Fruit fly (Drosophila melanogaster) whole organism, embryonic: ENCODE results near the gene CG34451.

Experiments
- Adf1 ChIP-seq: fragments of 200-800 bp; sonication (Bioruptor generic); IDR thresholded peaks from 2 replicates; pipeline ENCODE4 v1.3.6; 2022; ENCODE audit warnings: missing biosample characterization, missing genetic modification characterization
- Antp ChIP-seq: fragments of 200-800 bp; sonication (Bioruptor generic); optimal IDR thresholded peaks from 3 replicates; lab custom pipeline; 2016; ENCODE audit warnings: missing biosample characterization, missing genetic modification characterization
- CG10147 ChIP-seq: fragments of 200-800 bp; sonication (Bioruptor generic); optimal IDR thresholded peaks from 2 replicates; lab custom pipeline; 2019; ENCODE audit warnings: missing biosample characterization, mild to moderate bottlenecking, missing genetic modification characterization, moderate library complexity
- CG1024 ChIP-seq: fragments of 200-800 bp; sonication (Bioruptor generic); IDR thresholded peaks from 2 replicates; pipeline ENCODE4 v1.3.6; 2022; ENCODE audit warnings: missing biosample characterization, missing genetic modification characterization
- CG10366 ChIP-seq: fragments of 200-800 bp; sonication (Bioruptor generic); IDR thresholded peaks from 2 replicates; pipeline ENCODE4 v1.3.6; 2022; ENCODE audit warnings: missing biosample characterization, missing genetic modification characterization
- CG11398 ChIP-seq: fragments of 200-800 bp; sonication (Bioruptor generic); optimal IDR thresholded peaks from 2 replicates; lab custom pipeline; 2016; ENCODE audit warnings: missing biosample characterization, missing genetic modification characterization
- CG1233 ChIP-seq: fragments of 200-800 bp; sonication (Bioruptor generic); optimal IDR thresholded peaks from 4 replicates; lab custom pipeline; 2018; ENCODE audit warnings: missing biosample characterization, mild to moderate bottlenecking, missing genetic modification characterization
- CG1529 ChIP-seq: fragments of 200-800 bp; sonication (Bioruptor generic); optimal IDR thresholded peaks from 3 replicates; lab custom pipeline; 2018; ENCODE audit warnings: missing biosample characterization, missing genetic modification characterization
- CG17385 ChIP-seq: fragments of 200-800 bp; sonication (Bioruptor generic); optimal IDR thresholded peaks from 3 replicates; lab custom pipeline; 2018; ENCODE audit warnings: missing biosample characterization, mild to moderate bottlenecking, missing genetic modification characterization
- CG18262 ChIP-seq: fragments of 200-800 bp; optimal IDR thresholded peaks from 3 replicates; lab custom pipeline; 2019; ENCODE audit warnings: missing biosample characterization, mild to moderate bottlenecking, missing genetic modification characterization, moderate library complexity
- CG18599 ChIP-seq: fragments of 200-800 bp; sonication (Bioruptor generic); optimal IDR thresholded peaks from 3 replicates; lab custom pipeline; 2017; ENCODE audit warnings: missing biosample characterization, missing genetic modification characterization, mild to moderate bottlenecking, moderate library complexity, missing genetic modification reagents
- CG18764 ChIP-seq: fragments of 200-800 bp; sonication (Bioruptor generic); optimal IDR thresholded peaks from 3 replicates; lab custom pipeline; 2016; ENCODE audit warnings: missing biosample characterization, missing genetic modification characterization
- CG2199 ChIP-seq: fragments of 200-800 bp; sonication (Bioruptor generic); IDR thresholded peaks from 3 replicates; pipeline ENCODE4 v1.3.6; 2022; ENCODE audit warnings: missing biosample characterization, missing genetic modification characterization
- CG2678 ChIP-seq: fragments of 200-800 bp; sonication (Bioruptor generic); optimal IDR thresholded peaks from 3 replicates; lab custom pipeline; 2019; ENCODE audit warnings: missing biosample characterization, mild to moderate bottlenecking, missing genetic modification characterization, moderate library complexity
- CG42726 ChIP-seq: fragments of 200-800 bp; sonication (Bioruptor generic); IDR thresholded peaks from 2 replicates; pipeline ENCODE4 v1.3.6; 2022; ENCODE audit warnings: missing biosample characterization, missing genetic modification characterization; ENCODE audit not compliant: partially characterized antibody
- CG4854 ChIP-seq: fragments of 200-800 bp; sonication (Bioruptor generic); optimal IDR thresholded peaks from 2 replicates; lab custom pipeline; 2016; ENCODE audit warnings: missing biosample characterization, missing genetic modification characterization, inconsistent platforms
- CG7745 ChIP-seq: fragments of 200-800 bp; sonication (Bioruptor generic); optimal IDR thresholded peaks from 2 replicates; lab custom pipeline; 2018; ENCODE audit warnings: missing biosample characterization, mild to moderate bottlenecking, missing genetic modification characterization, moderate library complexity
- CG8290 ChIP-seq, 3 experiments: fragments of 200-800 bp; sonication (Bioruptor generic); optimal IDR thresholded peaks; 2 replicates each; lab custom pipeline; 2016 to 2019; ENCODE audit warnings: missing biosample characterization in 3 of 3, missing genetic modification characterization in 3 of 3, mild to moderate bottlenecking in 2 of 3, moderate library complexity in 1 of 3
- CG8359 ChIP-seq: fragments of 200-800 bp; sonication (Bioruptor generic); optimal IDR thresholded peaks from 2 replicates; lab custom pipeline; 2017; ENCODE audit warnings: missing biosample characterization, mild to moderate bottlenecking, missing genetic modification characterization, borderline replicate concordance
- CG9817 ChIP-seq: fragments of 200-800 bp; sonication (Bioruptor generic); optimal IDR thresholded peaks from 2 replicates; lab custom pipeline; 2018; ENCODE audit warnings: missing biosample characterization, mild to moderate bottlenecking, missing genetic modification characterization, moderate library complexity
- ERR ChIP-seq: fragments of 200-800 bp; sonication (Bioruptor generic); optimal IDR thresholded peaks from 2 replicates; lab custom pipeline; 2016; ENCODE audit warnings: missing biosample characterization, missing genetic modification characterization
- HLH3B ChIP-seq: fragments of 200-800 bp; sonication (Bioruptor generic); IDR thresholded peaks from 2 replicates; pipeline ENCODE4 v1.3.6; 2022; ENCODE audit warnings: missing biosample characterization, missing genetic modification characterization
- HmgZ ChIP-seq: fragments of 200-800 bp; sonication (Bioruptor generic); optimal IDR thresholded peaks from 2 replicates; lab custom pipeline; 2018; ENCODE audit warnings: missing biosample characterization, mild to moderate bottlenecking, missing genetic modification characterization
- Lpt ChIP-seq: fragments of >200 bp; optimal IDR thresholded peaks from 2 replicates; lab custom pipeline; 2018; ENCODE audit warnings: missing biosample characterization, missing genetic modification characterization
- Mad ChIP-seq: fragments of 200-800 bp; sonication (Bioruptor generic); optimal IDR thresholded peaks from 2 replicates; lab custom pipeline; 2016; ENCODE audit warnings: missing biosample characterization, missing genetic modification characterization
- Nf-YB ChIP-seq: fragments of 200-800 bp; sonication (Bioruptor generic); optimal IDR thresholded peaks from 3 replicates; lab custom pipeline; 2019; ENCODE audit warnings: missing biosample characterization, mild to moderate bottlenecking, missing genetic modification characterization, moderate library complexity
- NfI ChIP-seq: fragments of 200-800 bp; sonication (Bioruptor generic); optimal IDR thresholded peaks from 3 replicates; lab custom pipeline; 2018; ENCODE audit warnings: missing biosample characterization, mild to moderate bottlenecking, missing genetic modification characterization, moderate library complexity
- PHDP ChIP-seq: fragments of 200-800 bp; sonication (Bioruptor generic); optimal IDR thresholded peaks from 3 replicates; lab custom pipeline; 2018; ENCODE audit warnings: missing biosample characterization, mild to moderate bottlenecking, missing genetic modification characterization, moderate library complexity
- Side ChIP-seq: fragments of 200-800 bp; sonication (Bioruptor generic); optimal IDR thresholded peaks from 2 replicates; lab custom pipeline; 2016; ENCODE audit warnings: missing biosample characterization, missing genetic modification characterization
- Tbp ChIP-seq: fragments of >200 bp; optimal IDR thresholded peaks from 2 replicates; lab custom pipeline; 2018; ENCODE audit warnings: missing biosample characterization, missing genetic modification characterization
- cwo ChIP-seq: fragments of 200-800 bp; sonication (Bioruptor generic); optimal IDR thresholded peaks from 3 replicates; lab custom pipeline; 2017; ENCODE audit warnings: missing biosample characterization, missing genetic modification characterization, mild to moderate bottlenecking, moderate library complexity, missing genetic modification reagents
- dati ChIP-seq: fragments of 200-800 bp; sonication (Bioruptor generic); IDR thresholded peaks from 2 replicates; pipeline ENCODE4 v1.3.6; 2022; ENCODE audit warnings: missing biosample characterization, missing genetic modification characterization
- dmrt11E ChIP-seq: fragments of 200-800 bp; sonication (Bioruptor generic); optimal IDR thresholded peaks from 3 replicates; lab custom pipeline; 2018; ENCODE audit warnings: missing biosample characterization, mild to moderate bottlenecking, missing genetic modification characterization, moderate library complexity
- en ChIP-seq: fragments of 200-800 bp; sonication (Bioruptor generic); optimal IDR thresholded peaks from 2 replicates; lab custom pipeline; 2016; ENCODE audit warnings: missing biosample characterization, missing genetic modification characterization
- ewg ChIP-seq: fragments of 200-800 bp; sonication (Bioruptor generic); optimal IDR thresholded peaks from 3 replicates; lab custom pipeline; 2017; ENCODE audit warnings: mild to moderate bottlenecking, missing biosample characterization, missing genetic modification reagents, missing genetic modification characterization
- exex ChIP-seq: fragments of 200-800 bp; sonication (Bioruptor generic); optimal IDR thresholded peaks from 4 replicates; lab custom pipeline; 2018; ENCODE audit warnings: missing biosample characterization, mild to moderate bottlenecking, missing genetic modification characterization, moderate library complexity
- fd64A ChIP-seq: fragments of 200-800 bp; sonication (Bioruptor generic); optimal IDR thresholded peaks from 3 replicates; lab custom pipeline; 2018; ENCODE audit warnings: missing biosample characterization, mild to moderate bottlenecking, missing genetic modification characterization
- kni ChIP-seq: fragments of 200-800 bp; sonication (Bioruptor generic); optimal IDR thresholded peaks from 3 replicates; lab custom pipeline; 2017; ENCODE audit warnings: mild to moderate bottlenecking, missing biosample characterization, missing genetic modification reagents, missing genetic modification characterization
- lbe ChIP-seq: fragments of 200-800 bp; sonication (Bioruptor generic); optimal IDR thresholded peaks from 2 replicates; lab custom pipeline; 2016; ENCODE audit warnings: missing biosample characterization, mild to moderate bottlenecking, missing genetic modification characterization
- nmo ChIP-seq: fragments of 200-800 bp; sonication (Bioruptor generic); optimal IDR thresholded peaks from 2 replicates; lab custom pipeline; 2018; ENCODE audit warnings: missing biosample characterization, mild to moderate bottlenecking, missing genetic modification characterization, moderate library complexity
- pnt ChIP-seq: fragments of 200-800 bp; sonication (Bioruptor generic); optimal IDR thresholded peaks from 3 replicates; lab custom pipeline; 2016; ENCODE audit warnings: missing biosample characterization, missing genetic modification characterization
- pum ChIP-seq: fragments of 200-800 bp; sonication (Bioruptor generic); optimal IDR thresholded peaks from 2 replicates; lab custom pipeline; 2016; ENCODE audit warnings: missing biosample characterization, missing genetic modification characterization
- salm ChIP-seq: fragments of 200-800 bp; sonication (Bioruptor generic); optimal IDR thresholded peaks from 2 replicates; lab custom pipeline; 2018; ENCODE audit warnings: missing biosample characterization, mild to moderate bottlenecking, missing genetic modification characterization
- sc ChIP-seq, 3 experiments: fragments of >200 bp in 2 of 3; fragments of 200-800 bp in 1 of 3; sonication (Bioruptor generic) in 1 of 3; optimal IDR thresholded peaks; 2 replicates in 2 of 3; 3 replicates in 1 of 3; lab custom pipeline; 2017; ENCODE audit warnings: mild to moderate bottlenecking in 1 of 3, missing biosample characterization in 1 of 3, missing genetic modification characterization in 1 of 3, missing genetic modification reagents in 1 of 3
- sd ChIP-seq: fragments of 200-800 bp; sonication (Bioruptor generic); optimal IDR thresholded peaks from 3 replicates; lab custom pipeline; 2018; ENCODE audit warnings: missing biosample characterization, mild to moderate bottlenecking, missing genetic modification characterization, moderate library complexity
- shn ChIP-seq: fragments of 200-800 bp; sonication (Bioruptor generic); optimal IDR thresholded peaks from 3 replicates; lab custom pipeline; 2016; ENCODE audit warnings: missing biosample characterization, missing genetic modification characterization
- stwl ChIP-seq: fragments of 200-800 bp; sonication (Bioruptor generic); optimal IDR thresholded peaks from 3 replicates; lab custom pipeline; 2018; ENCODE audit warnings: missing biosample characterization, mild to moderate bottlenecking, missing genetic modification characterization, moderate library complexity
- vfl ChIP-seq: fragments of 200-800 bp; sonication (Bioruptor generic); optimal IDR thresholded peaks from 2 replicates; lab custom pipeline; 2016; ENCODE audit warnings: missing biosample characterization, missing genetic modification characterization

Gene CG34451

DNA sequence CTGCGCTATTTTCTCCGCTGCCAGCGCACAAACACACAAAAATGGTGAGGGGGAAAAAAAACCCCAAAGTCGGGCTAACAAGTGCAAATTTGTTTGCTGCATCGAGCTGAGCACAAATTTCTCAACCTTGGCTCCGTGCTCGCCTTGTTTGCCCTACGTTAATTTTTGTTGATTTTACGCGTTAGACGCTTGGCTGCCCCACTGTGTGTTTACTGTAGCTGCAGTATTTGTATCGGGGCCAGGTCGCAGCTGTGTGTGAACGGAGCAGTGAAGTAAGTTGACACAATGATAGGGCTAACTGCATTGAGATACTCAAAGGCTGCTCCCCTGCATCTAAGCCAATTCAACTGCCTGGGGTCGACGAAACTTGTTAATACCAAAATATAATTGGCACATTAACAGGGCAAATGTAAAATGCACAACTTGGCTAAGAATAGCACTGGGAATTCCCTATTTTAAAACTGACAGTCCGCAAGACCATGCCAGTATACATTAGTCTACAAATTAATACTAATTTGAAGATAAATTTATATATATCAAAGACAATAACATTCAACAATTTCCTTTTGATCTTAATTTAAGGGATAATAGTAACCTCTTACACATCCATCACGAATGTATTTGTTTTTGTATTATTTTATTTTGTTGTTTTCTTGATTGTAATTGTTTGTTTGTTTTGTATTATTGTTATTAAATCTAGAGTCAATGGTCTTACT lies 24.1 kb upstream of the CG34451 start, which contains the start of gene CG42571 (continued):
- peak; percentile 31 for TF ChIP-seq shn
- peak; percentile 61 for TF ChIP-seq CG1529 (GFP tag; lab: Kevin White, UChicago)
- 0 out of 3 replicates have a peak, but pooled peaks have one; percentile 43 for TF ChIP-seq CG2199 (GFP tag; lab: Robert Waterston, UW)
- no peak for TF ChIP-seq sc (optimal IDR thresholded peaks at IDR 0.05; lab: Kevin White, UChicago)
- TF ChIP-seq sc (GFP tag; optimal IDR thresholded peaks at IDR 0.05; lab: Kevin White, UChicago), result peak; percentile 64
- TF ChIP-seq CG1233 (GFP tag; lab: Kevin White, UChicago), result peak; percentile 44
- TF ChIP-seq nmo (GFP tag; lab: Kevin White, UChicago), result no peak
- TF ChIP-seq CG18599, result no peak
- no peak for TF ChIP-seq Lpt (GFP tag; lab: Kevin White, UChicago)
- peak; percentile 10 for TF ChIP-seq ewg
- peak; percentile 6 for TF ChIP-seq Side (GFP tag; lab: Kevin White, UChicago)
- TF ChIP-seq CG10366 (GFP tag; lab: Robert Waterston, UW), result no peak
- peak; percentile 21 for TF ChIP-seq salm (tag; lab: Kevin White, UChicago)
- TF ChIP-seq Adf1 (GFP tag; lab: Robert Waterston, UW), result no peak
- peak; percentile 17 for TF ChIP-seq CG18262
- peak; percentile 37; the same call in 1 of the 2 replicates for TF ChIP-seq CG1024 (GFP tag; lab: Robert Waterston, UW)
- no peak for TF ChIP-seq Tbp (GFP tag; lab: Kevin White, UChicago)
- TF ChIP-seq CG17385 (GFP tag; lab: Kevin White, UChicago), result peak; percentile 38
- no peak for TF ChIP-seq lbe (GFP tag; lab: Kevin White, UChicago)
- peak; percentile 63 for TF ChIP-seq CG11398 (GFP tag; lab: Kevin White, UChicago)
- peak; percentile 57 for TF ChIP-seq PHDP (tag; lab: Kevin White, UChicago)
- TF ChIP-seq pnt, result peak; percentile 3
- peak; percentile 0 for TF ChIP-seq stwl (tag; lab: Kevin White, UChicago)
- peak; percentile 44 for TF ChIP-seq CG18764 (GFP tag; lab: Kevin White, UChicago)
- TF ChIP-seq exex (tag; lab: Kevin White, UChicago), result no peak
- no peak for TF ChIP-seq CG9817 (tag; lab: Kevin White, UChicago)
- TF ChIP-seq Nf-YB, result peak; percentile 30
- no peak for TF ChIP-seq dati (GFP tag; lab: Robert Waterston, UW)
- no peak for TF ChIP-seq NfI (GFP tag; lab: Kevin White, UChicago)
- TF ChIP-seq CG8290 (GFP tag; optimal IDR thresholded peaks at IDR 0.05; lab: Kevin White, UChicago), result no peak
- TF ChIP-seq CG8290 (tag; optimal IDR thresholded peaks at IDR 0.05; lab: Kevin White, UChicago), result peak; percentile 29 to 58
- TF ChIP-seq fd64A (GFP tag; lab: Kevin White, UChicago), result peak; percentile 69
- TF ChIP-seq Mad (GFP tag; lab: Kevin White, UChicago), result peak; percentile 13
- TF ChIP-seq CG7745, result peak; percentile 67
- no peak for TF ChIP-seq pum (GFP tag; lab: Kevin White, UChicago)
- TF ChIP-seq CG42726, result no peak
- TF ChIP-seq HLH3B, result peak; percentile 39; the same call in 1 of the 2 replicates
- no peak for TF ChIP-seq vfl (GFP tag; lab: Kevin White, UChicago)
- peak; percentile 32 for TF ChIP-seq CG2678 (tag; lab: Kevin White, UChicago)
- no peak for TF ChIP-seq CG4854 (GFP tag; lab: Kevin White, UChicago)
- TF ChIP-seq CG8359 (GFP tag; lab: Kevin White, UChicago), result peak; percentile 50
- TF ChIP-seq Antp, result peak; percentile 8
- TF ChIP-seq HmgZ (tag; lab: Kevin White, UChicago), result peak; percentile 15
- no peak for TF ChIP-seq CG10147 (GFP tag; lab: Kevin White, UChicago)
- TF ChIP-seq sd, result no peak
- TF ChIP-seq kni (GFP tag; lab: Kevin White, UChicago), result peak; percentile 82
- TF ChIP-seq en (GFP tag; lab: Kevin White, UChicago), result peak; percentile 3
- TF ChIP-seq dmrt11E (tag; lab: Kevin White, UChicago), result peak; percentile 51
- TF ChIP-seq ERR (GFP tag; lab: Kevin White, UChicago), result no peak
- TF ChIP-seq cwo (GFP tag; lab: Kevin White, UChicago), result no peak
